Fruit fly (Drosophila melanogaster) whole organism, embryonic: ENCODE measurements around the gene Sox100B.

Experiments
- CG10267 ChIP-seq: fragments of 200-800 bp; sonication (Bioruptor generic); optimal IDR thresholded peaks from 2 replicates; lab custom pipeline; 2018; ENCODE audit warnings: missing biosample characterization, mild to moderate bottlenecking, missing genetic modification characterization, moderate library complexity
- CG11398 ChIP-seq: fragments of 200-800 bp; sonication (Bioruptor generic); optimal IDR thresholded peaks from 2 replicates; lab custom pipeline; 2016; ENCODE audit warnings: missing biosample characterization, missing genetic modification characterization
- CG12104 ChIP-seq: fragments of 200-800 bp; sonication (Bioruptor generic); optimal IDR thresholded peaks from 3 replicates; lab custom pipeline; 2016; ENCODE audit warnings: missing biosample characterization, missing genetic modification characterization
- CG14667 ChIP-seq: fragments of 200-800 bp; sonication (Bioruptor generic); IDR thresholded peaks from 2 replicates; pipeline ENCODE4 v1.3.6; 2022; ENCODE audit warnings: missing biosample characterization, missing genetic modification characterization
- CG15696 ChIP-seq: fragments of 200-800 bp; sonication (Bioruptor generic); optimal IDR thresholded peaks from 2 replicates; lab custom pipeline; 2019; ENCODE audit warnings: missing biosample characterization, mild to moderate bottlenecking, missing genetic modification characterization, moderate library complexity
- CG17186 ChIP-seq: fragments of 200-800 bp; sonication (Bioruptor generic); optimal IDR thresholded peaks from 3 replicates; lab custom pipeline; 2017; ENCODE audit warnings: missing biosample characterization, missing genetic modification reagents, missing genetic modification characterization
- CG17568 ChIP-seq: fragments of 200-800 bp; sonication (Bioruptor generic); optimal IDR thresholded peaks from 2 replicates; lab custom pipeline; 2018; ENCODE audit warnings: missing biosample characterization, mild to moderate bottlenecking, missing genetic modification characterization, moderate library complexity
- CG18476 ChIP-seq: fragments of 200-800 bp; sonication (Bioruptor generic); optimal IDR thresholded peaks from 2 replicates; lab custom pipeline; 2016; ENCODE audit warnings: missing biosample characterization, mild to moderate bottlenecking, missing genetic modification characterization
- CG18619 ChIP-seq: fragments of 200-800 bp; sonication (Bioruptor generic); optimal IDR thresholded peaks from 3 replicates; lab custom pipeline; 2017; ENCODE audit warnings: missing biosample characterization, mild to moderate bottlenecking, missing genetic modification characterization
- CG2678 ChIP-seq: fragments of 200-800 bp; sonication (Bioruptor generic); optimal IDR thresholded peaks from 3 replicates; lab custom pipeline; 2019; ENCODE audit warnings: missing biosample characterization, mild to moderate bottlenecking, missing genetic modification characterization, moderate library complexity
- CG32532 ChIP-seq: fragments of 200-800 bp; sonication (Bioruptor generic); IDR thresholded peaks from 2 replicates; pipeline ENCODE4 v1.3.6; 2022; ENCODE audit warnings: missing biosample characterization, missing genetic modification characterization
- CG34376 ChIP-seq: fragments of 200-800 bp; sonication (Bioruptor generic); optimal IDR thresholded peaks from 2 replicates; lab custom pipeline; 2018; ENCODE audit warnings: missing biosample characterization, mild to moderate bottlenecking, missing genetic modification characterization
- CG4730 ChIP-seq: fragments of 200-800 bp; sonication (Bioruptor generic); IDR thresholded peaks from 2 replicates; pipeline ENCODE4 v1.3.6; 2022; ENCODE audit warnings: missing biosample characterization, missing genetic modification characterization
- CG4820 ChIP-seq: fragments of 200-800 bp; sonication (Bioruptor generic); optimal IDR thresholded peaks from 3 replicates; lab custom pipeline; 2016; ENCODE audit warnings: missing biosample characterization, missing genetic modification characterization
- CG6175 ChIP-seq: fragments of 200-800 bp; sonication (Bioruptor generic); IDR thresholded peaks from 3 replicates; pipeline ENCODE4 v1.3.6; 2022; ENCODE audit warnings: missing biosample characterization, missing genetic modification characterization
- CG6654 ChIP-seq: fragments of 200-800 bp; sonication (Bioruptor generic); optimal IDR thresholded peaks from 2 replicates; lab custom pipeline; 2017; ENCODE audit warnings: missing biosample characterization, mild to moderate bottlenecking, missing genetic modification characterization
- CG6689 ChIP-seq: fragments of 200-800 bp; sonication (Bioruptor generic); IDR thresholded peaks from 2 replicates; pipeline ENCODE4 v1.3.6; 2022; ENCODE audit warnings: missing biosample characterization, missing genetic modification characterization
- CG7987 ChIP-seq: fragments of 200-800 bp; sonication (Bioruptor generic); optimal IDR thresholded peaks from 2 replicates; lab custom pipeline; 2018; ENCODE audit warnings: missing biosample characterization, mild to moderate bottlenecking, missing genetic modification characterization, moderate library complexity
- CG8290 ChIP-seq, 3 experiments: fragments of 200-800 bp; sonication (Bioruptor generic); optimal IDR thresholded peaks; 2 replicates each; lab custom pipeline; 2016 to 2019; ENCODE audit warnings: missing biosample characterization in 3 of 3, missing genetic modification characterization in 3 of 3, mild to moderate bottlenecking in 2 of 3, moderate library complexity in 1 of 3
- CG8765 ChIP-seq: fragments of 200-800 bp; sonication (Bioruptor generic); IDR thresholded peaks from 2 replicates; pipeline ENCODE4 v1.3.6; 2022; ENCODE audit warnings: missing biosample characterization, missing genetic modification characterization
- CG9437 ChIP-seq: fragments of 200-800 bp; sonication (Bioruptor generic); optimal IDR thresholded peaks from 2 replicates; lab custom pipeline; 2018; ENCODE audit warnings: missing biosample characterization, mild to moderate bottlenecking, missing genetic modification characterization
- CHES-1-like ChIP-seq: fragments of 200-800 bp; sonication (Bioruptor generic); optimal IDR thresholded peaks from 2 replicates; lab custom pipeline; 2016; ENCODE audit warnings: missing biosample characterization, missing genetic modification characterization
- CoRest ChIP-seq: fragments of 200-800 bp; sonication (Bioruptor generic); optimal IDR thresholded peaks from 3 replicates; lab custom pipeline; 2018; ENCODE audit warnings: missing biosample characterization, mild to moderate bottlenecking, missing genetic modification characterization, moderate library complexity
- D ChIP-seq, 2 experiments: fragments of 200-800 bp in 1 of 2; fragments of >200 bp in 1 of 2; sonication (Bioruptor generic) in 1 of 2; optimal IDR thresholded peaks; 2 replicates in 1 of 2; 3 replicates in 1 of 2; lab custom pipeline; 2017; ENCODE audit warnings: mild to moderate bottlenecking in 1 of 2, missing biosample characterization in 1 of 2, missing genetic modification characterization in 1 of 2, missing genetic modification reagents in 1 of 2
- Dbx ChIP-seq: fragments of 200-800 bp; sonication (Bioruptor generic); IDR thresholded peaks from 3 replicates; pipeline ENCODE4 v1.3.6; 2022; ENCODE audit warnings: missing biosample characterization, missing genetic modification characterization
- Doc3 ChIP-seq: fragments of 200-800 bp; sonication (Bioruptor generic); IDR thresholded peaks from 3 replicates; pipeline ENCODE4 v1.3.6; 2022; ENCODE audit warnings: missing biosample characterization, missing genetic modification characterization; ENCODE audit not compliant: partially characterized antibody
- HLH4C ChIP-seq: fragments of 200-800 bp; sonication (Bioruptor generic); IDR thresholded peaks from 3 replicates; pipeline ENCODE4 v1.3.6; 2022; ENCODE audit warnings: missing biosample characterization, missing genetic modification characterization; ENCODE audit not compliant: partially characterized antibody
- HmgD ChIP-seq: fragments of 200-800 bp; sonication (Bioruptor generic); optimal IDR thresholded peaks from 3 replicates; lab custom pipeline; 2016; ENCODE audit warnings: missing biosample characterization, missing genetic modification characterization
- Max ChIP-seq: fragments of 200-800 bp; sonication (Bioruptor generic); optimal IDR thresholded peaks from 2 replicates; lab custom pipeline; 2016; ENCODE audit warnings: missing biosample characterization, mild to moderate bottlenecking, missing genetic modification characterization
- Mrtf ChIP-seq: fragments of 200-800 bp; sonication (Bioruptor generic); IDR thresholded peaks from 3 replicates; pipeline ENCODE4 v1.3.6; 2022; ENCODE audit warnings: missing biosample characterization, missing genetic modification characterization
- Nf-YC ChIP-seq: fragments of 200-800 bp; optimal IDR thresholded peaks from 3 replicates; lab custom pipeline; 2019; ENCODE audit warnings: missing biosample characterization, mild to moderate bottlenecking, missing genetic modification characterization, moderate library complexity
- Poxn ChIP-seq: fragments of 200-800 bp; sonication (Bioruptor generic); IDR thresholded peaks from 2 replicates; pipeline ENCODE4 v1.3.6; 2022; ENCODE audit warnings: missing biosample characterization, missing genetic modification characterization
- Usf ChIP-seq: fragments of 200-800 bp; sonication (Bioruptor generic); optimal IDR thresholded peaks from 2 replicates; lab custom pipeline; 2017; ENCODE audit warnings: missing genotype, missing biosample characterization, missing genetic modification characterization
- corto ChIP-seq: fragments of 200-800 bp; sonication (Bioruptor generic); optimal IDR thresholded peaks from 2 replicates; lab custom pipeline; 2016; ENCODE audit warnings: missing biosample characterization, mild to moderate bottlenecking, missing genetic modification characterization, moderate library complexity
- dimm ChIP-seq: fragments of 200-800 bp; sonication (Bioruptor generic); IDR thresholded peaks from 2 replicates; pipeline ENCODE4 v1.3.6; 2022; ENCODE audit warnings: missing biosample characterization, missing genetic modification characterization
- ems ChIP-seq: fragments of 200-800 bp; sonication (Bioruptor generic); optimal IDR thresholded peaks from 3 replicates; lab custom pipeline; 2016; ENCODE audit warnings: missing biosample characterization, missing genetic modification characterization
- fd64A ChIP-seq: fragments of 200-800 bp; sonication (Bioruptor generic); optimal IDR thresholded peaks from 3 replicates; lab custom pipeline; 2018; ENCODE audit warnings: missing biosample characterization, mild to moderate bottlenecking, missing genetic modification characterization
- ftz-f1 ChIP-seq: fragments of 200-800 bp; sonication (Bioruptor generic); optimal IDR thresholded peaks from 2 replicates; lab custom pipeline; 2016; ENCODE audit warnings: missing biosample characterization, missing genetic modification characterization
- hkb ChIP-seq, 2 experiments: fragments of 200-800 bp in 1 of 2; fragments of >200 bp in 1 of 2; sonication (Bioruptor generic) in 1 of 2; IDR thresholded peaks in 1 of 2; optimal IDR thresholded peaks in 1 of 2; 2 replicates each; pipeline versions ENCODE4 v1.3.6 to Lab custom; 2017 to 2022; ENCODE audit warnings: missing biosample characterization in 1 of 2, missing genetic modification characterization in 1 of 2
- ken ChIP-seq: fragments of 200-800 bp; sonication (Bioruptor generic); IDR thresholded peaks from 3 replicates; pipeline ENCODE4 v1.3.6; 2022; ENCODE audit warnings: missing biosample characterization, missing genetic modification characterization
- luna ChIP-seq: fragments of 200-800 bp; sonication (Bioruptor generic); optimal IDR thresholded peaks from 2 replicates; lab custom pipeline; 2016; ENCODE audit warnings: missing biosample characterization, missing genetic modification characterization
- pan ChIP-seq, 4 experiments: fragments of >200 bp in 3 of 4; fragments of 200-800 bp in 1 of 4; sonication (Bioruptor generic) in 1 of 4; optimal IDR thresholded peaks in 3 of 4; IDR thresholded peaks in 1 of 4; 2 replicates each; pipeline versions ENCODE4 v1.3.6 to Lab custom; 2017 to 2022; ENCODE audit warnings: missing biosample characterization in 2 of 4, missing genetic modification characterization in 2 of 4, mixed read lengths in 1 of 4
- pb ChIP-seq: fragments of 200-800 bp; sonication (Bioruptor generic); optimal IDR thresholded peaks from 3 replicates; lab custom pipeline; 2016; ENCODE audit warnings: missing biosample characterization, missing genetic modification characterization
- sisA ChIP-seq: fragments of 200-800 bp; sonication (Bioruptor generic); IDR thresholded peaks from 2 replicates; pipeline ENCODE4 v1.3.6; 2022; ENCODE audit warnings: missing biosample characterization, missing genetic modification characterization
- trh ChIP-seq: fragments of 200-800 bp; sonication (Bioruptor generic); optimal IDR thresholded peaks from 2 replicates; lab custom pipeline; 2016; ENCODE audit warnings: missing biosample characterization, missing genetic modification characterization
- vfl ChIP-seq: fragments of 200-800 bp; sonication (Bioruptor generic); optimal IDR thresholded peaks from 2 replicates; lab custom pipeline; 2016; ENCODE audit warnings: missing biosample characterization, missing genetic modification characterization

The Sox100B gene

dm6 chr3R:31060708-31061625 is 4.1 kb upstream of the Sox100B start, which contains the start of gene dco (continued):
- TF ChIP-seq CG18619 (peak; percentile 56), CG12104 (GFP tag; lab: Kevin White, UChicago) (peak; percentile 57), CHES-1-like (GFP tag; lab: Kevin White, UChicago) (no peak), ftz-f1 (GFP tag; lab: Kevin White, UChicago) (peak; percentile 21), CG18476 (peak; percentile 9), CG17568 (GFP tag; lab: Kevin White, UChicago) (no peak), CG15696 (tag; lab: Kevin White, UChicago) (peak; percentile 90), luna (GFP tag; lab: Kevin White, UChicago) (peak; percentile 26), Dbx (peak; percentile 88), CG6689 (GFP tag; lab: Robert Waterston, UW) (peak; percentile 61), Mrtf (GFP tag; lab: Robert Waterston, UW) (peak; percentile 88), CG10267 (peak; percentile 60), sisA (GFP tag; lab: Robert Waterston, UW) (peak; percentile 95), Max (GFP tag; lab: Kevin White, UChicago) (peak; percentile 41), Poxn (GFP tag; lab: Robert Waterston, UW) (no peak), Nf-YC (tag; lab: Kevin White, UChicago) (peak; percentile 40), ems (GFP tag; lab: Kevin White, UChicago) (peak; percentile 42), vfl (GFP tag; lab: Kevin White, UChicago) (peak; percentile 5), CG8765 (GFP tag; lab: Robert Waterston, UW) (no peak; the same call in 1 of the 2 replicates), CG2678 (tag; lab: Kevin White, UChicago) (peak; percentile 27), CG17186 (GFP tag; lab: Kevin White, UChicago) (peak; percentile 47), D (optimal IDR thresholded peaks at IDR 0.05; lab: Kevin White, UChicago) (peak; percentile 90), D (GFP tag; optimal IDR thresholded peaks at IDR 0.05; lab: Kevin White, UChicago) (no peak), corto (GFP tag; lab: Kevin White, UChicago) (no peak), hkb (optimal IDR thresholded peaks at IDR 0.05; lab: Kevin White, UChicago) (peak; percentile 90), hkb (GFP tag; IDR thresholded peaks at IDR 0.05; lab: Robert Waterston, UW) (peak; percentile 64), CG8290 (GFP tag; optimal IDR thresholded peaks at IDR 0.05; lab: Kevin White, UChicago) (peak; percentile 77), CG8290 (tag; optimal IDR thresholded peaks at IDR 0.05; lab: Kevin White, UChicago) (peak in 1 of 2 experiments; percentile 76), fd64A (GFP tag; lab: Kevin White, UChicago) (no peak), CG4820 (GFP tag; lab: Kevin White, UChicago) (peak; percentile 72), trh (GFP tag; lab: Kevin White, UChicago) (peak; percentile 24), CG34376 (GFP tag; lab: Kevin White, UChicago) (no peak), HLH4C (no peak), CG14667 (GFP tag; lab: Robert Waterston, UW) (peak; percentile 88), CG6654 (GFP tag; lab: Kevin White, UChicago) (peak; percentile 21), ken (GFP tag; lab: Robert Waterston, UW) (peak; percentile 86), CG7987 (peak; percentile 81), CG9437 (GFP tag; lab: Kevin White, UChicago) (no peak), CG4730 (GFP tag; lab: Robert Waterston, UW) (peak; percentile 76), Usf (peak; percentile 67), HmgD (GFP tag; lab: Kevin White, UChicago) (peak; percentile 22), CG6175 (GFP tag; lab: Robert Waterston, UW) (peak; percentile 19; the same call in 1 of the 3 replicates), pb (GFP tag; lab: Kevin White, UChicago) (peak; percentile 13), dimm (GFP tag; lab: Robert Waterston, UW) (no peak), pan (optimal IDR thresholded peaks at IDR 0.05; lab: Kevin White, UChicago) (no peak), pan (GFP tag; optimal IDR thresholded peaks at IDR 0.05 in 1 of 2, IDR thresholded peaks at IDR 0.05 in 1 of 2) (peak in 1 of 2 experiments; percentile 84), CG11398 (peak; percentile 49), CoRest (peak; percentile 65), CG32532 (peak; percentile 96), Doc3 (GFP tag; lab: Robert Waterston, UW) (no peak)
